Worm (Caenorhabditis elegans): Measurements from ENCODE around the gene K02F3.2.

K02F3.2 gene

DNA sequence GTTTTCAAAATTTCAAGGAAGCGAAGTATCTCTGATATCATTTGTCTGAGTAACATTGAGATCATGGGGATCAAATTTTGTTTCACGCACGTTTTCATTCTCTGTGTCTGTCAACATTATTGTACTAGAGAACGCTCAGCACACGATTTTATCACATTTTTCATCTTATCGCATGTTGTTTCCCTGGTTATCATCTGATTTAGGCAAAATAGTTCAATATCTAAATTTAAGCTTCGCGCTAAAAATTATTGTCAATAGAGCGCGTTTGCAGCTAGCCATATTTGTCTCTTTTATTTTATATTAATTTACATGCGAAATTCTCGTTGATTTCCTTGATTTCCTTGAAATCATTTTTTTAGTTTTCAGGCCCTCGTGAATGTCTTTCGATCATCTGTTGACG is at the start of gene K02F3.2:
TSS of gene K02F3.2 (plus strand) at position 357 of the 400 bp plus-strand sequence.
- TF ChIP-seq ceh-36 (tag; optimal IDR thresholded peaks at IDR 0.05) (no peak), scrt-1 (GFP tag; IDR thresholded peaks at IDR 0.05) (no peak), flt-1 (GFP tag; IDR thresholded peaks at IDR 0.05) (no peak)

DNA sequence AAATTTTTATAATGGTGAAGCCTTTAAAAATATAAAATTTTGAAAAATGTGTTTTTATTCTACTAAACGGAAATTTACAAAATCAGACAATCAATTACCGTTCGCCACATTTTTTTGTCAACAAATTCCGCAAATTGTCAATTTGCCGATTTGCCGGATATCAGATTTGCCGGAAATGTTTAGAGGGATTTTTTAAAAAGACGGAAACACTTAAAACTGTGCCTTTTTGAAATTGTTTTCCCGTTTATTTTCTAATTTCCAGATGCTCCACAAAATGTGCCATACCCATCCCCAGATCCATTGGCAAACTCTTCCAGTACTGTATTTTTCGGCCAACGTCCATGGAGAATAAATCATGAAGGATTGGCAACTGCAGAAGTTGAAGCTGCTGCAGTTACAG is 48.1 kb upstream of the K02F3.2 start:
- TF ChIP-seq aly-1 (tag; optimal IDR thresholded peaks at IDR 0.05) (no peak), ceh-36 (tag; optimal IDR thresholded peaks at IDR 0.05) (no peak), scrt-1 (GFP tag; IDR thresholded peaks at IDR 0.05) (no peak), pes-1 (GFP tag; IDR thresholded peaks at IDR 0.05) (no peak), tbx-11 (GFP tag; IDR thresholded peaks at IDR 0.05) (no peak), tra-4 (tag; optimal IDR thresholded peaks at IDR 0.05) (no peak), ceh-13 (GFP tag; optimal IDR thresholded peaks at IDR 0.05) (no peak), hmbx-1 (tag; optimal IDR thresholded peaks at IDR 0.05) (no peak), sea-1 (GFP tag; conservative IDR thresholded peaks at IDR 0.05) (no peak)

DNA sequence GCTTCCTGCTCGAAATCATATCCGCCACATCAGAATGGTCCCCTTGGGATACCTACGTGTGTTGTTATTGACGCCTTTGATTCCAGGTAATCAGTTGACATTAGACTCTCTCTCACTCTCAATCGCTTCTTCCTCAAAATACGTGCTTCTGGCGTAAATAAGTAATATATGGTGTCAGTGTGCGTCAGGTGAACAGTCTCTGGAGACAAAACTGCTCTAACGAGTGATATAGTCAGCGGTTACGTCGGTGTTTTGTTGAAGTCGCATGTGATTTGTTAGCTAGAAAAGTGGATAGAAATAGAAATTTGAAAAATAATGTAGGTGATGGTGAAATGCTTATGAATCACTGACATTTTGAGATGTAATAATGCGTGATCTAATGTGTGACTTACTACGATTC is 43.6 kb upstream of the K02F3.2 start:
- TF ChIP-seq hmg-4 (GFP tag; optimal IDR thresholded peaks at IDR 0.05) (no peak), aly-1 (tag; optimal IDR thresholded peaks at IDR 0.05) (no peak), ama-1 (optimal IDR thresholded peaks at IDR 0.05) (no peak), F13C5.2 (tag; optimal IDR thresholded peaks at IDR 0.05) (no peak), ceh-36 (tag; optimal IDR thresholded peaks at IDR 0.05) (no peak), scrt-1 (GFP tag; IDR thresholded peaks at IDR 0.05) (no peak), hmbx-1 (tag; optimal IDR thresholded peaks at IDR 0.05) (no peak), tbx-37 (GFP tag; conservative IDR thresholded peaks at IDR 0.05) (no peak), tbx-11 (GFP tag; IDR thresholded peaks at IDR 0.05) (no peak), hnd-1 (tag; optimal IDR thresholded peaks at IDR 0.05) (no peak), B0310.2 (tag; optimal IDR thresholded peaks at IDR 0.05) (no peak), sea-1 (GFP tag; conservative IDR thresholded peaks at IDR 0.05) (no peak)

DNA sequence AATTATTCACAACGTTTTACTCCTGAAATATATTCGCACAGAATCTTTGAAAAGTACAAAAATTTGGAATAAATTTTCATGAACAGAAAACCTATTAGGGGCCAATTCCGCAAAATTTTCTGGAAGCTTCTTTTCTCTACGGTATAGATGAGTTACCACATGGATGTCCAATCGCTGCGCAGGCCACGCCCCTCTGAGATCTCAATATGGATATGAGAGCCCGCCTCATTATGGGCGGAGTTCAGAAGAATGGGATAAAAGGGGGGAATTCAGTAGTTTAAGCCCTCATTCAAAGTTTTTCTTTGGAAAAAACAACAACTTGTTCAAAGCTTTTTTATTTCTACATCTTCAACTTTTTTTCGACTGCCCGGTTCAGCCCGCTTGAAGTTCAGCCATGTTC is 34.1 kb upstream of the K02F3.2 start, which contains the start of gene daf-7:
TSS of gene daf-7 (plus strand) at position 301 of the 400 bp plus-strand sequence.
- TF ChIP-seq hmg-4 (GFP tag; optimal IDR thresholded peaks at IDR 0.05) (no peak), aly-1 (tag; optimal IDR thresholded peaks at IDR 0.05) (no peak), ceh-13 (GFP tag; optimal IDR thresholded peaks at IDR 0.05) (no peak), tbx-11 (GFP tag; IDR thresholded peaks at IDR 0.05) (no peak), scrt-1 (GFP tag; IDR thresholded peaks at IDR 0.05) (no peak), tra-4 (tag; optimal IDR thresholded peaks at IDR 0.05) (no peak), B0310.2 (tag; optimal IDR thresholded peaks at IDR 0.05) (no peak), hmbx-1 (tag; optimal IDR thresholded peaks at IDR 0.05) (no peak)

DNA sequence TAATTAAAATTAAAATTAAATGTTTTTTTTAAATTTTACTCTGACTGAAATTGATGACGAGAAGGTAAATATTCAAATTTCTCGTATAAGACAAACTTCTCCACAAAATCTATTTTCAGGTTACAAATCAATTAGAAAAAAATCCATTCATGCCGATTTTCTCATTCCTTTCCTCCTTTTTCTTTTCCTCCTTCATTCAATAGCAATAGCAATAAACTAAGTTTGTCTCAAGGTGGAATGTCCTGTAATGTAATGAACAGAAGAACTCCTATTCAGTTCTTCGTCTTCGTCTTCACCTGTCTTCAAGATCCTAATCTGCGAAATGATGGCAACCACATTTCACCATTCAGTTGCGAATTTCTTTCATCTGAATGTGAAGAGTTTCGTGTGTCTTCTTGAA is 29.8 kb upstream of the K02F3.2 start, which contains the start of gene dac-1:
TSS of gene dac-1 (plus strand) at position 301 of the 400 bp plus-strand sequence.
- TF ChIP-seq aly-1 (tag; optimal IDR thresholded peaks at IDR 0.05) (no peak), ets-7 (tag; optimal IDR thresholded peaks at IDR 0.05) (no peak), B0310.2 (tag; optimal IDR thresholded peaks at IDR 0.05) (no peak), sea-1 (GFP tag; conservative IDR thresholded peaks at IDR 0.05) (no peak), hmbx-1 (tag; optimal IDR thresholded peaks at IDR 0.05) (no peak)

DNA sequence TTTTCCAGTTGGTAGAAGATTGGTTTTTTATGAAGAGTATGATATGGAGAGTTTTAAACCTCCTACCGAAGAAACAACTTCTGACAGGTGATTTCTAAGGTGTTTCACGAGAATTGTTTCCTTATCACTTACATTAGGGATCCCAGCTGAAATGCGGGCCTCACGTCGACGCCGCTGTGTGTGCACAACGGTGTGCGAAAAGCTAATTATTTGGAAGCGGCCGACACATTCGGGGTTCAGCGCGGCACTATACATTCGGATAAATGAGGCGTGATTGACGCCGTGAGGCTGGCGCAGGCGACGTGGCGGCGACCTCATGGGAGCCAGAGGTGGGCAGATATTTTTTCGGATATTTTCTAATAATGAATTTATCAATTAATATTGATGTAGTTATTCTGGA is 26.3 kb upstream of the K02F3.2 start:
- TF ChIP-seq aly-1 (tag; optimal IDR thresholded peaks at IDR 0.05) (no peak), ceh-13 (GFP tag; optimal IDR thresholded peaks at IDR 0.05) (no peak), tra-4 (tag; optimal IDR thresholded peaks at IDR 0.05) (no peak), tbx-37 (GFP tag; conservative IDR thresholded peaks at IDR 0.05) (no peak), sea-1 (GFP tag; conservative IDR thresholded peaks at IDR 0.05) (no peak), flt-1 (GFP tag; IDR thresholded peaks at IDR 0.05) (no peak), scrt-1 (GFP tag; IDR thresholded peaks at IDR 0.05) (no peak), F13C5.2 (tag; optimal IDR thresholded peaks at IDR 0.05) (no peak), tbx-11 (GFP tag; IDR thresholded peaks at IDR 0.05) (no peak), hmg-4 (GFP tag; optimal IDR thresholded peaks at IDR 0.05) (no peak), hnd-1 (tag; optimal IDR thresholded peaks at IDR 0.05) (no peak), pes-1 (GFP tag; IDR thresholded peaks at IDR 0.05) (no peak), ceh-36 (tag; optimal IDR thresholded peaks at IDR 0.05) (no peak), ama-1 (optimal IDR thresholded peaks at IDR 0.05) (no peak), ets-7 (tag; optimal IDR thresholded peaks at IDR 0.05) (no peak), hmbx-1 (tag; optimal IDR thresholded peaks at IDR 0.05) (no peak), B0310.2 (tag; optimal IDR thresholded peaks at IDR 0.05) (no peak)

DNA sequence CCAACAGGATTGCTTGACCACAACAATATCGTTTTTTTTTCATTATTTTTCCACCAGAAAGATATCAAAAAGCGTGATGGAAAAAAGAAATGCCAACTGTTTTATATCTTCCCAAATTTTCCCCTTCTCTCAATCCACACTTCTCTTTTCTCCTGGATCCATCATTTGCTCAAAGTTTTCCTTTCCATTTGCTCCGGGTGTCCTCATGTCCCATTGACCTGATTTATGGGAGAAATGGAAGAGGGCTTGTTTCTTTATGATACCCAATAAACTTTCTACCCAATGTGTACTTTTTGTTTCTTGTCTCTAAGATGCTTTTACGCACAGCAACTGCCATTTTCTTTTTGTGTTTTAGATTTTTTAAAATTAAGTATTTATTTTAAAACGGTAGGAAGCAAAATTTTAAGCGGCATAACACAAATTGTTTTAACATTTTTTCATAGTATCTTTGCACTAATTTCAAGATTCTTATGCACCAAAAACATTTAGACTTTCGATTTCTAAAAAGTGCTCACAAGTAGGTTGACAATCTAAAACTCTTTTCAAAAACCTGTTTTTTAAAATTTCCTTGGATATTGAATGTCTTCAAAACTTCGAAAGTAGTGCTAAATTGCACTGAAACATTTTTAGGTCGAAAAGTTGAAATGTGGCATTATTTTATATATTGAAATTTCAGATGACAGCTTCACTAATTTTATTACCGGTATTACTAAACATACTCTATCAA is 22.9 kb upstream of the K02F3.2 start, which contains the start of gene clec-149:
TSS of gene clec-149 (plus strand) at position 677 of the 727 bp plus-strand sequence.
- TF ChIP-seq tra-4 (tag; optimal IDR thresholded peaks at IDR 0.05) (no peak), hmg-4 (GFP tag; optimal IDR thresholded peaks at IDR 0.05) (no peak), tbx-37 (GFP tag; conservative IDR thresholded peaks at IDR 0.05) (no peak), scrt-1 (GFP tag; IDR thresholded peaks at IDR 0.05) (no peak), F13C5.2 (tag; optimal IDR thresholded peaks at IDR 0.05) (no peak), pes-1 (GFP tag; IDR thresholded peaks at IDR 0.05) (no peak), ceh-13 (GFP tag; optimal IDR thresholded peaks at IDR 0.05) (no peak), flt-1 (GFP tag; IDR thresholded peaks at IDR 0.05) (no peak), tbx-11 (GFP tag; IDR thresholded peaks at IDR 0.05) (no peak), B0310.2 (tag; optimal IDR thresholded peaks at IDR 0.05) (no peak), aly-1 (tag; optimal IDR thresholded peaks at IDR 0.05) (no peak), ets-7 (tag; optimal IDR thresholded peaks at IDR 0.05) (no peak), ceh-36 (tag; optimal IDR thresholded peaks at IDR 0.05) (no peak), ama-1 (optimal IDR thresholded peaks at IDR 0.05) (no peak), sea-1 (GFP tag; conservative IDR thresholded peaks at IDR 0.05) (no peak), hmbx-1 (tag; optimal IDR thresholded peaks at IDR 0.05) (no peak)

DNA sequence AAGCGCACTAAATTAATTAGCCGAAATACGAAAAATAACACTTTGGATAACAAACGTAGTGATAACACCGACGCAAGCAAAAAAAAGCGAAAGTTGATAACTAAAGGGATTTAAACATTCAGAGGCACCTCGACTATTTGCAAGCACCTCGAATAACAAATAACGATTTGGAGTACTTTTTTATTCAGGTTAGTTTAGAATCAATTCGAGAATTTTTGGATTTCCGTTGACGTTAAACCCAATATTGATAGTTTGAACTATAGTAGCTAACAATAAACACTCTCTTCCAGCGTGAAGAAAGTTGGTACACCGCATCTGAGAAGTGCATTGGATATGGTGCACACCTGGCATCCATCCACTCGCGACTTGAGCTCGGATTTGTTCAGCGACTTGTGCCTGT is 20.4 kb upstream of the K02F3.2 start:
- TF ChIP-seq ets-7 (tag; optimal IDR thresholded peaks at IDR 0.05) (no peak), scrt-1 (GFP tag; IDR thresholded peaks at IDR 0.05) (no peak), hmbx-1 (tag; optimal IDR thresholded peaks at IDR 0.05) (no peak), pes-1 (GFP tag; IDR thresholded peaks at IDR 0.05) (no peak), F13C5.2 (tag; optimal IDR thresholded peaks at IDR 0.05) (no peak), ceh-13 (GFP tag; optimal IDR thresholded peaks at IDR 0.05) (no peak), ceh-36 (tag; optimal IDR thresholded peaks at IDR 0.05) (no peak), tbx-11 (GFP tag; IDR thresholded peaks at IDR 0.05) (no peak), tra-4 (tag; optimal IDR thresholded peaks at IDR 0.05) (no peak), B0310.2 (tag; optimal IDR thresholded peaks at IDR 0.05) (no peak), aly-1 (tag; optimal IDR thresholded peaks at IDR 0.05) (no peak), hmg-4 (GFP tag; optimal IDR thresholded peaks at IDR 0.05) (no peak), tbx-37 (GFP tag; conservative IDR thresholded peaks at IDR 0.05) (no peak), flt-1 (GFP tag; IDR thresholded peaks at IDR 0.05) (no peak)
